Worm (Caenorhabditis elegans): ENCODE measurements around the gene unc-86.

DNA sequence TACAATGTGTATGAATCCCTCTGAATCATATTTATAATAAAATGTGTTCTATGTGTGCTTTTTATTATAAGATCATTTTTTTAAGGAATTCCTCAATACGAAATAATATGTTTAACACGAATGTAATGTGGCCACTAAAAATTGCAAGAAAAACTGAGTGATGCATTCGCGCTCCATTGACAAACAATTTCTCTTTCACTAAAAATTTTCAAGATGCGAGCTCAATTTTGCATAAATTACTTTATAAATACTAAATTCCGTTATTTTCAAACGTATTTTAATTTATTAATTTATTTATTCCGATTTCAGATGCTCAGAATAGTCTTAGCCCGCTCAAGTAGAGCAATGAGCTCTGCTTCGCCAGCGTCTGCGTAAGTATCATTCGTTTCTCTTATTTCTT is 49.6 kb upstream of the unc-86 start, which contains the start of gene mrps-9:
- TF ChIP-seq nhr-76 (tag; optimal IDR thresholded peaks at IDR 0.05) (no peak), pha-4 (tag; optimal IDR thresholded peaks at IDR 0.05) (no peak), ceh-83 (GFP tag; optimal IDR thresholded peaks at IDR 0.05) (peak; percentile 58), nhr-12 (tag; optimal IDR thresholded peaks at IDR 0.05) (no peak), nhr-28 (tag; optimal IDR thresholded peaks at IDR 0.05) (no peak), ceh-39 (tag; optimal IDR thresholded peaks at IDR 0.05) (no peak), tbx-8 (GFP tag; optimal IDR thresholded peaks at IDR 0.05) (no peak), snpc-4 (tag; optimal IDR thresholded peaks at IDR 0.05) (no peak), lsy-2 (tag; optimal IDR thresholded peaks at IDR 0.05) (no peak), unc-39 (tag; optimal IDR thresholded peaks at IDR 0.05) (no peak), lin-13 (tag; optimal IDR thresholded peaks at IDR 0.05) (no peak)

All from whole organism, mixed stage, embryonic.